Worm (Caenorhabditis elegans) whole organism, young adult: ENCODE data around the gene cblc-1.

Experiments used
- T26A5.8 ChIP-seq: sonication (generic microtip); optimal IDR thresholded peaks from 2 replicates; lab custom pipeline; 2016; ENCODE audit warnings: missing genetic modification characterization, missing compliant biosample characterization
- aptf-3 ChIP-seq: fragments of 200-800 bp; sonication (Bioruptor generic); IDR thresholded peaks from 2 replicates; pipeline ENCODE4 v1.3.6; 2022; ENCODE audit warnings: missing genetic modification characterization, missing compliant biosample characterization
- attf-6 ChIP-seq: fragments of 200-800 bp; sonication (Bioruptor generic); IDR thresholded peaks from 2 replicates; pipeline ENCODE4 v1.3.6; 2022; ENCODE audit warnings: missing genetic modification reagents, missing genetic modification characterization, missing compliant biosample characterization
- dox-1 ChIP-seq: fragments of 200-800 bp; sonication (Bioruptor generic); IDR thresholded peaks from 2 replicates; pipeline ENCODE4 v1.3.6; 2022; ENCODE audit warnings: missing genetic modification reagents, missing genetic modification characterization, missing compliant biosample characterization
- egrh-3 ChIP-seq: fragments of 200-800 bp; sonication (Bioruptor generic); IDR thresholded peaks from 2 replicates; pipeline ENCODE4 v1.3.6; 2022; ENCODE audit warnings: missing genetic modification reagents, missing genetic modification characterization, missing compliant biosample characterization
- gei-17 ChIP-seq: fragments of 200-800 bp; sonication (Bioruptor generic); optimal IDR thresholded peaks from 2 replicates; lab custom pipeline; 2018; ENCODE audit warnings: mild to moderate bottlenecking, missing genetic modification characterization, missing compliant biosample characterization
- lin-35 ChIP-seq, 3 experiments: fragments of 150-350 bp in 2 of 3; sonication (generic microtip) in 1 of 3; optimal IDR thresholded peaks; 2 replicates each; lab custom pipeline; 2014 to 2018; ENCODE audit warnings: missing biosample characterization in 3 of 3, missing genetic modification characterization in 3 of 3, missing genetic modification reagents in 3 of 3
- mcd-1 ChIP-seq: fragments of 200-800 bp; sonication (Bioruptor generic); IDR thresholded peaks from 2 replicates; pipeline ENCODE4 v1.3.6; 2022; ENCODE audit warnings: missing genetic modification reagents, missing genetic modification characterization, missing compliant biosample characterization
- pha-4 ChIP-seq: fragments of 150-350 bp; sonication (generic microtip); optimal IDR thresholded peaks from 2 replicates; lab custom pipeline; 2014; ENCODE audit warnings: missing biosample characterization, missing genetic modification reagents, missing genetic modification characterization
- somi-1 ChIP-seq: fragments of 200-800 bp; sonication (Bioruptor generic); optimal IDR thresholded peaks from 2 replicates; lab custom pipeline; 2018; ENCODE audit warnings: mild to moderate bottlenecking, missing genetic modification characterization, missing compliant biosample characterization
- unc-62 ChIP-seq: fragments of 150-350 bp; optimal IDR thresholded peaks from 2 replicates; lab custom pipeline; 2014; ENCODE audit warnings: missing biosample characterization, missing genetic modification reagents, missing genetic modification characterization

- TF ChIP-seq T26A5.8 (tag; lab: Kevin White, UChicago) (no peak), aptf-3 (GFP tag; lab: Robert Waterston, UW) (no peak), mcd-1 (GFP tag; lab: Robert Waterston, UW) (no peak), egrh-3 (GFP tag; lab: Robert Waterston, UW) (no peak), attf-6 (GFP tag; lab: Robert Waterston, UW) (no peak), pha-4 (no peak), unc-62 (GFP tag; lab: Kevin White, UChicago) (no peak), somi-1 (no peak), lin-35 (GFP tag; optimal IDR thresholded peaks at IDR 0.05; lab: Kevin White, UChicago) (no peak), dox-1 (GFP tag; lab: Robert Waterston, UW) (no peak), gei-17 (no peak)
Observed at ce11 chrII:4920608-4921007, 20.3 kb downstream of the cblc-1 start.
